Worm (Caenorhabditis elegans) whole organism, L4/young adult: ENCODE results near the gene F48G7.4.

Experiments
- W03F9.2 ChIP-seq: fragments of 150-350 bp; optimal IDR thresholded peaks from 2 replicates; lab custom pipeline; 2014; ENCODE audit warnings: missing biosample characterization, missing genetic modification characterization
- dao-5 ChIP-seq: sonication (generic microtip); optimal IDR thresholded peaks from 2 replicates; lab custom pipeline; 2016; ENCODE audit warnings: missing genotype, missing genetic modification characterization, moderate library complexity, missing compliant biosample characterization
- him-1 ChIP-seq: sonication (generic microtip); optimal IDR thresholded peaks from 2 replicates; lab custom pipeline; 2016; ENCODE audit warnings: missing genotype, missing genetic modification reagents, missing genetic modification characterization, missing compliant biosample characterization

ce11 chrV:576918-577317 is 42.3 kb upstream of the F48G7.4 start:
- TF ChIP-seq dao-5 (tag; lab: Kevin White, UChicago), result no peak
- no peak for TF ChIP-seq W03F9.2 (tag; lab: Kevin White, UChicago)
- TF ChIP-seq him-1 (tag; lab: Kevin White, UChicago), result no peak
